Worm (Caenorhabditis elegans): ENCODE results near the gene nhr-9.
A peak's percentile ranks its signal among the peaks of the same experiment; 100 is the strongest.

nhr-9 gene

DNA sequence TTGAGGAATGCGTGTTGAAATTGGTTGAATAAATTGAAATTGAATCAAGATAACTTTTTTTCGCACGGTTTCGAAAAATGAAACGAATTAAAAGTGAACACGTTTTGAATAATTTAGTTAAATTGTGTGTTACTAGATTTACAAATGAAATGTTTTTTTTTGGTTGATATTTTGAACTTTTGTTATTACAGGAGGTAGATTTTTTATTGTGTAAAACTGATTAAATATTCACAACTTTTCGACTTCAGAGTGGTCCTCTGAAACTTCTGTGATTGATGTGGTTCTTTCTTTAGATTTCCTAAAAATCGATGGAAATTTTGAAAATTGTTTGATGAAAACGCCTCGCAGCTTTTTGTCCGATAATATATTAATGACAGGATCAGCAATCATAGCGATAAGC lies 18.9 kb upstream of the nhr-9 start, which contains the start of gene ZK418.13:
Gene ZK418.13, minus strand, starts transcription at position 101 of the 400 bp plus-strand sequence.
- no peak for TF ChIP-seq dpl-1 (GFP tag; optimal IDR thresholded peaks at IDR 0.05)
- no peak for TF ChIP-seq elt-3 (tag; optimal IDR thresholded peaks at IDR 0.05)
- no peak for TF ChIP-seq nhr-20 (tag; optimal IDR thresholded peaks at IDR 0.05)
- TF ChIP-seq tbx-2 (tag; optimal IDR thresholded peaks at IDR 0.05), result no peak
- TF ChIP-seq snu-23 (GFP tag; optimal IDR thresholded peaks at IDR 0.05), result no peak
- TF ChIP-seq tlp-1 (tag; optimal IDR thresholded peaks at IDR 0.05), result no peak
- TF ChIP-seq Y116A8C.19 (tag; optimal IDR thresholded peaks at IDR 0.05; ENCODE audit: borderline replicate concordance), result no peak
- no peak for TF ChIP-seq nhr-71 (tag; optimal IDR thresholded peaks at IDR 0.05)
- no peak for TF ChIP-seq unc-98 (GFP tag; IDR thresholded peaks at IDR 0.05)
- TF ChIP-seq mep-1 (tag; optimal IDR thresholded peaks at IDR 0.05), result no peak
- TF ChIP-seq hlh-4 (tag; optimal IDR thresholded peaks at IDR 0.05), result no peak
- no peak for TF ChIP-seq vab-15 (tag; optimal IDR thresholded peaks at IDR 0.05)
- TF ChIP-seq alr-1 (tag; optimal IDR thresholded peaks at IDR 0.05; ENCODE audit: borderline replicate concordance), result no peak
- TF ChIP-seq nhr-19 (GFP tag; conservative IDR thresholded peaks at IDR 0.05), result no peak
- no peak for TF ChIP-seq snpc-4 (tag; optimal IDR thresholded peaks at IDR 0.05)
- TF ChIP-seq fkh-10 (GFP tag; optimal IDR thresholded peaks at IDR 0.05), result no peak
- no peak for TF ChIP-seq nhr-90 (tag; optimal IDR thresholded peaks at IDR 0.05; ENCODE audit: poor library complexity)
- TF ChIP-seq zip-4 (GFP tag; optimal IDR thresholded peaks at IDR 0.05), result no peak

DNA sequence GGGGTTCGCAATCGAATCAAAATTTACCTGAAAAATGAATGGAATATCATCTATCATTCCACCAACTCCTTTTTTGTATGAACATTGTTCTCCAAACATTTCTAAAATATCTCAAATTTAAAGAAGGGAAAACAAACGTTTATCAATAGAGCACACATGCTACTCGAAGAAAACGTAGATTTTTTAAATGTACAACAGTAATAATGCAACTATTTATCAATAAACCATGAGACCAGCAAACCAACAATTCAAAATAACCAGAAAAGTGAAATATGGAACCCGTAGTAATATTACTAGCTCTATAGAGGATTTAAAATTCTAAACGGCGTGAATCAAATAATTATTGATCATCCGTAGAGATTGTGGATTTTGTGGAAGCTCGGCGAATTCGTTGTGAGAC lies 16.5 kb upstream of the nhr-9 start, which contains the start of gene ZK418.6:
Gene ZK418.6, minus strand, starts transcription at position 101 of the 400 bp plus-strand sequence.
- TF ChIP-seq ama-1 (optimal IDR thresholded peaks at IDR 0.05), result no peak
- no peak for TF ChIP-seq unc-62 (GFP tag; optimal IDR thresholded peaks at IDR 0.05)

DNA sequence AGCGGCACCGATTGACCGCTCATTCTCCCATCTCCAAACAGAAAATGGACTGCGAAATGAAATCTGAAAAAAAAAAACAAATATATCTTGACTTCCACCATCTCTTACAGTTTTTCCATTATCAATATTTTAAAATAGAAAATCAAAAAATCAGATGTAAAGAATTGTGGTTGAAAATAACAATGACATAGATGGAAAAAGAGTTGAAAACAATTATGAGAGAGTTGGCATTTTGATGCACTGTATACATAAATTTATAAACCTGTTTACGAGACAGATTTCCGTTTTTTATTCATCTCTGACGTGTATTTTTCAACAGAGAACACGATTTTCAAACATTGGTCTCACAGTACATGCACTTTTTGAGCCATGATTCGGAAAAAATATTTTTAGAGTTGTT lies 14.6 kb upstream of the nhr-9 start, which contains the start of gene ZK418.7:
Gene ZK418.7, minus strand, starts transcription at position 101 of the 400 bp plus-strand sequence.
- TF ChIP-seq nhr-71 (tag; optimal IDR thresholded peaks at IDR 0.05) (no peak), lin-14 (GFP tag; optimal IDR thresholded peaks at IDR 0.05) (no peak), C34B4.2 (tag; optimal IDR thresholded peaks at IDR 0.05) (no peak), ceh-8 (GFP tag; optimal IDR thresholded peaks at IDR 0.05) (no peak)

DNA sequence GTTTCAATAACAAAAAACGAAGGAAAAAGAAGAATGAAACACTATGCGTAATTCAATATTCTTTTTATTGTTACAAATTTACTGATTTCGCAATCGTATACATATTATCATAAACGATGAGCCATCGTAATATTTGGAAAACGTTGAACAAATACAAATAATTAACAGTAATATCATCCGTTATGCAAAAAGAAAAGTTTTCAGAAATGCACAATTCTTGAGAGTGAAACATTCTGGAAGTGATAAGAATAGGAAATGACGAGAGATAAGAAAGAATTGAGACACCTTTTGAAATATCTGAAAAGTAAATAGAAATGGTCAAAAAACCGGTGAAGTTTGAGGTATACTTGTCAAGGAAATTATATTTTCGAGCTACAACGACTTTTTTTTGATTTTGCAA lies 13.8 kb upstream of the nhr-9 start:
- TF ChIP-seq fkh-10 (GFP tag; optimal IDR thresholded peaks at IDR 0.05) (no peak), lin-35 (GFP tag; optimal IDR thresholded peaks at IDR 0.05) (peak in 1 of 2 experiments; percentile 8), elt-2 (tag; optimal IDR thresholded peaks at IDR 0.05) (peak; percentile 41)

DNA sequence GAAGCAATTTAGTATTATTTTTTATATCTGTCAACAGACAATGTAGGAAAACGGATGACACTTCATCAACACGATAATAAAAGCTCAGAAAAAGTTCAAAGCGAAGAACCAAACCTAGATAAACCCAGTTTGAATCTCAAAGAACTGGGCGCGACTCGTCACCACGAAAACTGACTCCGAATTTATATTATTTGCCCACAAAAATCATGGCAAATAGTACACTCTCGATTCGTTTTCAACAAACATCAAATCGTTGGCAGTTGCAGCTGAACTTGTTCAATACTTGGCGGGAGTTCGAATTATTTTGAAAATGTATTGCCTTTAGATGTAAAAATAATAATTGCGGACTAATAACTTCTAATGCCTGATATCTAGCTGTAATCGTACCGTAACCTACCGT lies 12.2 kb upstream of the nhr-9 start:
- TF ChIP-seq efl-1 (optimal IDR thresholded peaks at IDR 0.05), result peak in 1 of 2 experiments; percentile 42
- TF ChIP-seq efl-1 (GFP tag; optimal IDR thresholded peaks at IDR 0.05 in 1 of 2), result peak; percentile 9 to 93
- TF ChIP-seq fos-1 (tag; optimal IDR thresholded peaks at IDR 0.05), result no peak
- no peak for TF ChIP-seq ceh-88 (GFP tag; IDR thresholded peaks at IDR 0.05)
- no peak for TF ChIP-seq sup-37 (GFP tag; optimal IDR thresholded peaks at IDR 0.05)
- no peak for TF ChIP-seq vab-15 (tag; optimal IDR thresholded peaks at IDR 0.05)
- peak in 1 of 3 experiments; percentile 19 for TF ChIP-seq dpl-1 (GFP tag; optimal IDR thresholded peaks at IDR 0.05)
- TF ChIP-seq nhr-12 (tag; optimal IDR thresholded peaks at IDR 0.05), result no peak

DNA sequence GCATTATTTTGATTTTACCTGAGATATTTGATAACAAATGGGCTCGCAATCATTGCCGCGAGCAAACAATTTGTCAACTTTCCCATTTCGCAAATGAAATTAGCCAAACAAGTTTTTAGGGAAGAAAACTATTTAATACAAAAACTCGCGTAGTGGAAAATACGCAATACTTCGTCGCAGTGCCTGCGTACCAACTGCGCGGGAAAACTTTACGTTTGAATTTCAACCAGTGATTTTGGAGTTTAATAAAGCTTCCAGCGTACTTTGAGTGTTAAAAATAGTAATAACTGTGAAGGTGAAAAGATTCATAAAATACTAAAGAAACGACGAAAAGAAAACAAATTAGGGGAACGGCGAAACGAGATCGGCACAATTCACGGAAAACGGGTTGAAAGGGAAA lies 10.4 kb upstream of the nhr-9 start, which contains the start of gene tofu-7:
Gene tofu-7, minus strand, starts transcription at position 111 of the 400 bp plus-strand sequence.
- TF ChIP-seq sox-4 (tag; optimal IDR thresholded peaks at IDR 0.05) (no peak), lin-13 (GFP tag; optimal IDR thresholded peaks at IDR 0.05) (no peak), dpl-1 (GFP tag; optimal IDR thresholded peaks at IDR 0.05) (peak in 1 of 3 experiments; percentile 44), ces-1 (GFP tag; optimal IDR thresholded peaks at IDR 0.05) (no peak), fos-1 (tag; optimal IDR thresholded peaks at IDR 0.05) (no peak), irx-1 (tag; optimal IDR thresholded peaks at IDR 0.05) (no peak), aly-2 (tag; optimal IDR thresholded peaks at IDR 0.05) (no peak), nhr-47 (tag; optimal IDR thresholded peaks at IDR 0.05) (no peak), aha-1 (tag; optimal IDR thresholded peaks at IDR 0.05) (no peak), pag-3 (tag; optimal IDR thresholded peaks at IDR 0.05; ENCODE audit: borderline replicate concordance, insufficient read depth) (no peak), efl-1 (optimal IDR thresholded peaks at IDR 0.05) (peak; percentile 10 to 91), efl-1 (GFP tag; optimal IDR thresholded peaks at IDR 0.05 in 1 of 2) (peak in 1 of 2 experiments; percentile 12), ets-5 (GFP tag; IDR thresholded peaks at IDR 0.05) (no peak), zip-4 (GFP tag; optimal IDR thresholded peaks at IDR 0.05) (no peak), mdl-1 (tag; optimal IDR thresholded peaks at IDR 0.05) (no peak), nhr-71 (tag; optimal IDR thresholded peaks at IDR 0.05) (no peak), nhr-19 (GFP tag; conservative IDR thresholded peaks at IDR 0.05) (no peak)
